Worm (Caenorhabditis elegans) whole organism, L3 larva: ENCODE results near the gene gen-1.

ENCODE experiments used
- ama-1 ChIP-seq: fragments of 150-350 bp; optimal IDR thresholded peaks from 2 replicates; lab custom pipeline; 2018
- elt-1 ChIP-seq: fragments of 150-350 bp; optimal IDR thresholded peaks from 2 replicates; lab custom pipeline; 2014; ENCODE audit warnings: missing biosample characterization, missing genetic modification characterization
- nfya-1 ChIP-seq: sonication (generic microtip); optimal IDR thresholded peaks from 2 replicates; lab custom pipeline; 2017; ENCODE audit warnings: missing genetic modification characterization, mild to moderate bottlenecking, missing compliant biosample characterization, antibody characterized with exemption, moderate library complexity; ENCODE audit not compliant: insufficient read depth
- nhr-11 ChIP-seq: fragments of 150-350 bp; optimal IDR thresholded peaks from 2 replicates; lab custom pipeline; 2014; ENCODE audit warnings: missing biosample characterization, missing genetic modification characterization
- nhr-25 ChIP-seq: sonication (generic microtip); optimal IDR thresholded peaks from 2 replicates; lab custom pipeline; 2017; ENCODE audit warnings: missing biosample characterization, missing genetic modification characterization
- snpc-4 ChIP-seq: fragments of 150-350 bp; optimal IDR thresholded peaks from 2 replicates; lab custom pipeline; 2014; ENCODE audit warnings: missing biosample characterization, missing genetic modification characterization
- unc-62 ChIP-seq: fragments of 150-350 bp; sonication (generic microtip); optimal IDR thresholded peaks from 4 replicates; lab custom pipeline; 2014; ENCODE audit warnings: missing biosample characterization, missing genetic modification reagents, missing genetic modification characterization

ce11 chrIII:6260115-6260514, 12.2 kb upstream of the gen-1 start, which contains the start of gene srg-2:
- TF ChIP-seq unc-62 = no peak
- TF ChIP-seq elt-1 (tag; lab: Kevin White, UChicago) = no peak
- no peak for TF ChIP-seq nhr-25 (tag; lab: Kevin White, UChicago)
- no peak for TF ChIP-seq nhr-11 (tag; lab: Kevin White, UChicago)
- TF ChIP-seq ama-1 = no peak
- no peak for TF ChIP-seq snpc-4 (tag; lab: Kevin White, UChicago)
- no peak for TF ChIP-seq nfya-1 (tag; lab: Kevin White, UChicago)
